Fruit fly (Drosophila melanogaster) whole organism, embryonic: Measurements from ENCODE around the gene CG43245.

Experiments
- Asciz ChIP-seq: fragments of 200-800 bp; sonication (Bioruptor generic); optimal IDR thresholded peaks from 2 replicates; lab custom pipeline; 2017; ENCODE audit warnings: missing biosample characterization, mild to moderate bottlenecking, missing genetic modification characterization, missing genetic modification reagents
- CG11504 ChIP-seq: fragments of 200-800 bp; sonication (Bioruptor generic); optimal IDR thresholded peaks from 3 replicates; lab custom pipeline; 2019; ENCODE audit warnings: missing biosample characterization, mild to moderate bottlenecking, missing genetic modification characterization, moderate library complexity
- CG12769 ChIP-seq: fragments of 200-800 bp; sonication (Bioruptor generic); optimal IDR thresholded peaks from 2 replicates; lab custom pipeline; 2019; ENCODE audit warnings: missing biosample characterization, mild to moderate bottlenecking, missing genetic modification characterization, moderate library complexity
- CG15601 ChIP-seq: fragments of 200-800 bp; sonication (Bioruptor generic); optimal IDR thresholded peaks from 3 replicates; lab custom pipeline; 2019; ENCODE audit warnings: missing biosample characterization, mild to moderate bottlenecking, missing genetic modification characterization, moderate library complexity
- CG2120 ChIP-seq: fragments of 200-800 bp; sonication (Bioruptor generic); optimal IDR thresholded peaks from 3 replicates; lab custom pipeline; 2016; ENCODE audit warnings: missing biosample characterization, missing genetic modification characterization
- CG2129 ChIP-seq: fragments of 200-800 bp; sonication (Bioruptor generic); IDR thresholded peaks from 2 replicates; pipeline ENCODE4 v1.3.6; 2022; ENCODE audit warnings: missing biosample characterization, missing genetic modification characterization; ENCODE audit not compliant: partially characterized antibody
- CG31441 ChIP-seq: fragments of 200-800 bp; sonication (Bioruptor generic); IDR thresholded peaks from 2 replicates; pipeline ENCODE4 v1.3.6; 2022; ENCODE audit warnings: missing biosample characterization, missing genetic modification characterization
- CG32767 ChIP-seq: fragments of 200-800 bp; sonication (Bioruptor generic); IDR thresholded peaks from 2 replicates; pipeline ENCODE4 v1.3.6; 2022; ENCODE audit warnings: missing biosample characterization, missing genetic modification characterization
- CG6654 ChIP-seq: fragments of 200-800 bp; sonication (Bioruptor generic); optimal IDR thresholded peaks from 2 replicates; lab custom pipeline; 2017; ENCODE audit warnings: missing biosample characterization, mild to moderate bottlenecking, missing genetic modification characterization
- CG7357 ChIP-seq: fragments of 200-800 bp; sonication (Bioruptor generic); IDR thresholded peaks from 3 replicates; pipeline ENCODE4 v1.3.6; 2022; ENCODE audit warnings: missing biosample characterization, missing genetic modification characterization
- CG7928 ChIP-seq: fragments of 200-800 bp; sonication (Bioruptor generic); optimal IDR thresholded peaks from 2 replicates; lab custom pipeline; 2017; ENCODE audit warnings: missing biosample characterization, mild to moderate bottlenecking, missing genetic modification characterization
- CG9215 ChIP-seq: fragments of 200-800 bp; sonication (Bioruptor generic); IDR thresholded peaks from 2 replicates; pipeline ENCODE4 v1.3.6; 2022; ENCODE audit warnings: missing biosample characterization, missing genetic modification characterization
- Dip3 ChIP-seq: fragments of 200-800 bp; sonication (Bioruptor generic); optimal IDR thresholded peaks from 3 replicates; lab custom pipeline; 2016; ENCODE audit warnings: missing biosample characterization, missing genetic modification characterization
- Dll ChIP-seq: fragments of 200-800 bp; sonication (Bioruptor generic); IDR thresholded peaks from 4 replicates; pipeline ENCODE4 v1.3.6; 2022; ENCODE audit warnings: missing biosample characterization, missing genetic modification characterization; ENCODE audit not compliant: partially characterized antibody
- Dref ChIP-seq: fragments of 200-800 bp; sonication (Bioruptor generic); IDR thresholded peaks from 2 replicates; pipeline ENCODE4 v1.3.6; 2022; ENCODE audit warnings: missing biosample characterization, missing genetic modification characterization
- ERR ChIP-seq: fragments of 200-800 bp; sonication (Bioruptor generic); optimal IDR thresholded peaks from 2 replicates; lab custom pipeline; 2016; ENCODE audit warnings: missing biosample characterization, missing genetic modification characterization
- Elba2 ChIP-seq: fragments of 200-800 bp; sonication (Bioruptor generic); optimal IDR thresholded peaks from 3 replicates; lab custom pipeline; 2016; ENCODE audit warnings: missing biosample characterization, missing genetic modification characterization
- Fer2 ChIP-seq: fragments of 200-800 bp; sonication (Bioruptor generic); optimal IDR thresholded peaks from 2 replicates; lab custom pipeline; 2018; ENCODE audit warnings: missing biosample characterization, mild to moderate bottlenecking, missing genetic modification characterization, moderate library complexity
- H15 ChIP-seq: fragments of 200-800 bp; sonication (Bioruptor generic); IDR thresholded peaks from 3 replicates; pipeline ENCODE4 v1.3.6; 2022; ENCODE audit warnings: missing biosample characterization, missing genetic modification characterization
- Hr51 ChIP-seq, 2 experiments: fragments of 200-800 bp; sonication (Bioruptor generic); optimal IDR thresholded peaks; 2 replicates in 1 of 2; 3 replicates in 1 of 2; lab custom pipeline; 2016 to 2018; ENCODE audit warnings: missing biosample characterization in 2 of 2, missing genetic modification characterization in 2 of 2, mild to moderate bottlenecking in 1 of 2, moderate library complexity in 1 of 2
- Hr78 ChIP-seq, 2 experiments: fragments of 200-800 bp in 1 of 2; fragments of >200 bp in 1 of 2; sonication (Bioruptor generic) in 1 of 2; optimal IDR thresholded peaks; 2 replicates each; lab custom pipeline; 2017 to 2019; ENCODE audit warnings: missing biosample characterization in 2 of 2, missing genetic modification characterization in 2 of 2, mild to moderate bottlenecking in 1 of 2, moderate library complexity in 1 of 2
- MESR4 ChIP-seq: fragments of 200-800 bp; sonication (Bioruptor generic); optimal IDR thresholded peaks from 2 replicates; lab custom pipeline; 2018; ENCODE audit warnings: missing biosample characterization, mild to moderate bottlenecking, missing genetic modification characterization, moderate library complexity
- Med ChIP-seq: fragments of 200-800 bp; sonication (Bioruptor generic); peaks from one replicate; lab custom pipeline; 2016; ENCODE audit warnings: missing biosample characterization, missing genetic modification characterization, mild to moderate bottlenecking, inconsistent platforms, moderate library complexity
- Usf ChIP-seq: fragments of 200-800 bp; sonication (Bioruptor generic); optimal IDR thresholded peaks from 2 replicates; lab custom pipeline; 2017; ENCODE audit warnings: missing genotype, missing biosample characterization, missing genetic modification characterization
- al ChIP-seq: fragments of 200-800 bp; sonication (Bioruptor generic); IDR thresholded peaks from 2 replicates; pipeline ENCODE4 v1.3.6; 2022; ENCODE audit warnings: missing biosample characterization, missing genetic modification characterization
- ase ChIP-seq: fragments of 200-800 bp; sonication (Bioruptor generic); IDR thresholded peaks from 3 replicates; pipeline ENCODE4 v1.3.6; 2022; ENCODE audit warnings: missing biosample characterization, missing genetic modification characterization
- az2 ChIP-seq: fragments of 200-800 bp; sonication (Bioruptor generic); optimal IDR thresholded peaks from 3 replicates; lab custom pipeline; 2016; ENCODE audit warnings: missing biosample characterization, missing genetic modification characterization
- br ChIP-seq: fragments of >200 bp; optimal IDR thresholded peaks from 2 replicates; lab custom pipeline; 2017
- chm ChIP-seq: fragments of 200-800 bp; sonication (Bioruptor generic); IDR thresholded peaks from 2 replicates; pipeline ENCODE4 v1.3.6; 2022; ENCODE audit warnings: missing biosample characterization, missing genetic modification characterization
- ci ChIP-seq: fragments of 200-800 bp; sonication (Bioruptor generic); IDR thresholded peaks from 3 replicates; pipeline ENCODE4 v1.3.6; 2022; ENCODE audit warnings: missing biosample characterization, missing genetic modification characterization
- danr ChIP-seq: fragments of 200-800 bp; sonication (Bioruptor generic); IDR thresholded peaks from 2 replicates; pipeline ENCODE4 v1.3.6; 2022; ENCODE audit warnings: missing biosample characterization, missing genetic modification characterization
- ems ChIP-seq: fragments of 200-800 bp; sonication (Bioruptor generic); optimal IDR thresholded peaks from 3 replicates; lab custom pipeline; 2016; ENCODE audit warnings: missing biosample characterization, missing genetic modification characterization
- fd3F ChIP-seq: fragments of 200-800 bp; sonication (Bioruptor generic); optimal IDR thresholded peaks from 2 replicates; lab custom pipeline; 2018; ENCODE audit warnings: missing biosample characterization, mild to moderate bottlenecking, missing genetic modification characterization, moderate library complexity
- fd64A ChIP-seq: fragments of 200-800 bp; sonication (Bioruptor generic); optimal IDR thresholded peaks from 3 replicates; lab custom pipeline; 2018; ENCODE audit warnings: missing biosample characterization, mild to moderate bottlenecking, missing genetic modification characterization
- fru ChIP-seq: fragments of >200 bp; optimal IDR thresholded peaks from 2 replicates; lab custom pipeline; 2017
- ftz-f1 ChIP-seq: fragments of 200-800 bp; sonication (Bioruptor generic); optimal IDR thresholded peaks from 2 replicates; lab custom pipeline; 2016; ENCODE audit warnings: missing biosample characterization, missing genetic modification characterization
- gsb ChIP-seq: fragments of 200-800 bp; sonication (Bioruptor generic); IDR thresholded peaks from 2 replicates; pipeline ENCODE4 v1.3.6; 2022; ENCODE audit warnings: missing biosample characterization, missing genetic modification characterization
- h ChIP-seq: fragments of >200 bp; optimal IDR thresholded peaks from 2 replicates; lab custom pipeline; 2017
- lov ChIP-seq, 2 experiments: fragments of 200-800 bp in 1 of 2; fragments of >200 bp in 1 of 2; sonication (Bioruptor generic) in 1 of 2; IDR thresholded peaks in 1 of 2; optimal IDR thresholded peaks in 1 of 2; 2 replicates in 1 of 2; 3 replicates in 1 of 2; pipeline versions ENCODE4 v1.3.6 to Lab custom; 2017 to 2022; ENCODE audit warnings: missing biosample characterization in 1 of 2, missing genetic modification characterization in 1 of 2
- maf-S ChIP-seq: fragments of 200-800 bp; sonication (Bioruptor generic); optimal IDR thresholded peaks from 2 replicates; lab custom pipeline; 2016; ENCODE audit warnings: missing biosample characterization, missing genetic modification characterization
- mirr ChIP-seq: fragments of 200-800 bp; sonication (Bioruptor generic); optimal IDR thresholded peaks from 3 replicates; lab custom pipeline; 2018; ENCODE audit warnings: missing biosample characterization, mild to moderate bottlenecking, missing genetic modification characterization
- nau ChIP-seq: fragments of 200-800 bp; sonication (Bioruptor generic); optimal IDR thresholded peaks from 3 replicates; lab custom pipeline; 2017; ENCODE audit warnings: missing biosample characterization, mild to moderate bottlenecking, missing genetic modification characterization, missing genetic modification reagents
- oc ChIP-seq: fragments of 200-800 bp; sonication (Bioruptor generic); optimal IDR thresholded peaks from 2 replicates; lab custom pipeline; 2018; ENCODE audit warnings: missing biosample characterization, mild to moderate bottlenecking, missing genetic modification characterization, moderate library complexity
- onecut ChIP-seq: fragments of 200-800 bp; sonication (Bioruptor generic); IDR thresholded peaks from 2 replicates; pipeline ENCODE4 v1.3.6; 2022; ENCODE audit warnings: missing biosample characterization, missing genetic modification characterization
- pum ChIP-seq: fragments of 200-800 bp; sonication (Bioruptor generic); optimal IDR thresholded peaks from 2 replicates; lab custom pipeline; 2016; ENCODE audit warnings: missing biosample characterization, missing genetic modification characterization
- shn ChIP-seq: fragments of 200-800 bp; sonication (Bioruptor generic); optimal IDR thresholded peaks from 3 replicates; lab custom pipeline; 2016; ENCODE audit warnings: missing biosample characterization, missing genetic modification characterization
- slbo ChIP-seq: fragments of 200-800 bp; sonication (Bioruptor generic); IDR thresholded peaks from 2 replicates; pipeline ENCODE4 v1.3.6; 2022; ENCODE audit warnings: missing biosample characterization, missing genetic modification characterization
- sna ChIP-seq: fragments of 200-800 bp; sonication (Bioruptor generic); IDR thresholded peaks from 2 replicates; pipeline ENCODE4 v1.3.6; 2022; ENCODE audit warnings: missing biosample characterization, missing genetic modification characterization; ENCODE audit not compliant: partially characterized antibody
- tna ChIP-seq: fragments of 200-800 bp; sonication (Bioruptor generic); IDR thresholded peaks from 2 replicates; pipeline ENCODE4 v1.3.6; 2022; ENCODE audit warnings: missing biosample characterization, missing genetic modification characterization; ENCODE audit not compliant: partially characterized antibody
- trh ChIP-seq: fragments of 200-800 bp; sonication (Bioruptor generic); optimal IDR thresholded peaks from 2 replicates; lab custom pipeline; 2016; ENCODE audit warnings: missing biosample characterization, missing genetic modification characterization

The CG43245 gene

DNA sequence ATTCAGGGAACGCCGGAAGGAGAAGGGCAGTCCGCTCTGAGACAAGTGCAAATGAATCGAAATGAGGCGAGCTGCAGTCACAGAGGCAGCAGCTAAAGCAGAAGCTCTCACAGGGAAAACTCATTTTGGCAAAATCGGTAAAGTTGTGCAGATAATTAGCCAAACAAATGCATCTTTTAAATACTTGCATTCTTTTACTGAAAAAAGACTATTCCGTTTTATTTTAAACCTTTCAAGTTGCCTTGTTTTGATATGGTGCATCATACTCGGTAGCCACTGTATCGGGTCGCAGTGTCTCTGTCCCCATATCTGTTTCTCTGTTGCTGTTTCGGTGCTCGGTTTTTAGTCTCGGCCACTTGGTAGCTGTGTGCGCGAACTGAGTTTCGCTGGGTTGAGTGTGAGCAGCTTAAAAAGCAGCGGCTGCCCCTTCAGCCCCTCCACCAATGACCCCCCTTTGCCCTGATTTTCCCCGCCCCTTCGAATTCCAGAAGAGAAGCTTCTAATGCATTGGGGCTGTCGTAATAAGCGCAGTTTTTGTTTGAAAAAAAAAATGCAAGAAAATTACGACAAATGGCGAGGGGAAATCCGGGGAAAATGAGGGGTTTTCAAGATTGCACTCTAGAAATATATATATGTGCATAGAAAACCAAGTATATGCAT is 4.8 kb downstream of the CG43245 start (continued):
- TF ChIP-seq mirr (GFP tag; lab: Kevin White, UChicago), result no peak
- peak; percentile 62 for TF ChIP-seq trh (GFP tag; lab: Kevin White, UChicago)
- peak; percentile 92 for TF ChIP-seq CG12769 (tag; lab: Kevin White, UChicago)
- peak; percentile 82 for TF ChIP-seq CG7357
- no peak for TF ChIP-seq h (lab: Kevin White, UChicago)
- TF ChIP-seq MESR4, result peak; percentile 0
- TF ChIP-seq CG32767, result peak; percentile 88
- TF ChIP-seq ems, result peak; percentile 84
- no peak for TF ChIP-seq lov (optimal IDR thresholded peaks at IDR 0.05; lab: Kevin White, UChicago)
- peak; percentile 91 for TF ChIP-seq lov (GFP tag; IDR thresholded peaks at IDR 0.05; lab: Robert Waterston, UW)
- TF ChIP-seq Asciz (GFP tag; lab: Kevin White, UChicago), result peak; percentile 92
- peak; percentile 91 for TF ChIP-seq onecut (GFP tag; lab: Robert Waterston, UW)
- peak; percentile 84 for TF ChIP-seq ERR
- peak; percentile 31 for TF ChIP-seq Fer2 (tag; lab: Kevin White, UChicago)
- no peak for TF ChIP-seq tna
- peak; percentile 88 for TF ChIP-seq CG31441 (GFP tag; lab: Robert Waterston, UW)
- TF ChIP-seq ase, result peak; percentile 96
- TF ChIP-seq ftz-f1 (GFP tag; lab: Kevin White, UChicago), result no peak
- peak; percentile 74 for TF ChIP-seq CG15601 (tag; lab: Kevin White, UChicago)
- peak; percentile 66 for TF ChIP-seq CG6654 (GFP tag; lab: Kevin White, UChicago)
- TF ChIP-seq sna (GFP tag; lab: Robert Waterston, UW), result no peak
- peak; percentile 40 for TF ChIP-seq CG2120 (GFP tag; lab: Kevin White, UChicago)
- TF ChIP-seq CG11504 (tag; lab: Kevin White, UChicago), result peak; percentile 92
- TF ChIP-seq shn, result peak; percentile 82
- TF ChIP-seq pum (GFP tag; lab: Kevin White, UChicago), result peak; percentile 87
- peak; percentile 98 for TF ChIP-seq Med (GFP tag; lab: Kevin White, UChicago)
- no peak for TF ChIP-seq Elba2 (GFP tag; lab: Kevin White, UChicago)
- peak; percentile 86 for TF ChIP-seq danr (GFP tag; lab: Robert Waterston, UW)
- TF ChIP-seq fd64A, result peak; percentile 75
- TF ChIP-seq Usf (GFP tag; lab: Kevin White, UChicago), result peak; percentile 45
- peak; percentile 42; the same call in 1 of the 2 replicates for TF ChIP-seq al (GFP tag; lab: Robert Waterston, UW)
- TF ChIP-seq H15 (GFP tag; lab: Robert Waterston, UW), result peak; percentile 94
- no peak for TF ChIP-seq fru (lab: Kevin White, UChicago)
- TF ChIP-seq Dip3 (GFP tag; lab: Kevin White, UChicago), result peak; percentile 47
- peak; percentile 33 for TF ChIP-seq fd3F (GFP tag; lab: Kevin White, UChicago)
- TF ChIP-seq maf-S (GFP tag; lab: Kevin White, UChicago), result peak; percentile 74
- no peak for TF ChIP-seq br
- TF ChIP-seq Dll, result no peak
- TF ChIP-seq CG2129, result no peak
- peak; percentile 52 to 90 for TF ChIP-seq Hr51 (GFP tag; optimal IDR thresholded peaks at IDR 0.05; lab: Kevin White, UChicago)
- TF ChIP-seq slbo, result peak; percentile 88
- peak; percentile 22 for TF ChIP-seq CG7928 (GFP tag; lab: Kevin White, UChicago)
- TF ChIP-seq Dref (GFP tag; lab: Robert Waterston, UW), result no peak
- TF ChIP-seq CG9215, result peak; percentile 74; the same call in 1 of the 2 replicates
- peak; percentile 79 for TF ChIP-seq nau (GFP tag; lab: Kevin White, UChicago)
- peak; percentile 94 for TF ChIP-seq oc (tag; lab: Kevin White, UChicago)
- peak; percentile 20; the same call in 1 of the 2 replicates for TF ChIP-seq gsb
- peak; percentile 98 for TF ChIP-seq ci (GFP tag; lab: Robert Waterston, UW)
- TF ChIP-seq Hr78 (GFP tag; optimal IDR thresholded peaks at IDR 0.05; lab: Kevin White, UChicago), result peak in 1 of 2 experiments; percentile 75
- TF ChIP-seq chm, result peak; percentile 86
- peak; percentile 93 for TF ChIP-seq az2 (GFP tag; lab: Kevin White, UChicago)
